Worm (Caenorhabditis elegans): Measurements from ENCODE around the gene lin-32.

DNA sequence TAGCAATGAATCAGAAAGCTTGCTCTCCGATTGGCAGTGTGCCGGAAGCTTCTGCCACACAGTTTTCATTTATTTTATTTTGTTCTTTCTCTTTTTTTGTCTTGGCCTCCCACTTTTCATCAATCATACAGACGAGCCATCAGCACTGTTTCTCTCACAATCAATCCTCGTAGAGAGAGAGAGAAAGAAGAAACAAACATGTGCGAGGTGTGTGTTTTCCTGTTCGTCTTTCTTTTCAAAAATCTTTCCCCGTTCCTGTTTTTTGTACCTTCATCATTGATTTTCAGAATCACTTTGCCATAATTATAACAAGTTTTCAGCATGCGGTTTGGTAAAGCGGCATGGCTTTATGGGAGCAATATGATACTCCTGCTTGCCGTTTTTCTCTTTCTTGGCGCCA, 30.8 kb downstream of the lin-32 start, which contains the start of gene T24C12.1:
- TF ChIP-seq ceh-9 (tag; optimal IDR thresholded peaks at IDR 0.05) (no peak), unc-62 (GFP tag; optimal IDR thresholded peaks at IDR 0.05) (no peak), fkh-10 (GFP tag; optimal IDR thresholded peaks at IDR 0.05) (no peak), nhr-77 (tag; optimal IDR thresholded peaks at IDR 0.05) (no peak), elt-1 (tag; optimal IDR thresholded peaks at IDR 0.05) (no peak), nhr-11 (tag; optimal IDR thresholded peaks at IDR 0.05) (no peak), nhr-76 (tag; optimal IDR thresholded peaks at IDR 0.05) (no peak), pqm-1 (tag; optimal IDR thresholded peaks at IDR 0.05) (no peak), elt-2 (tag; optimal IDR thresholded peaks at IDR 0.05) (no peak), unc-39 (tag; optimal IDR thresholded peaks at IDR 0.05) (no peak), tbx-2 (tag; optimal IDR thresholded peaks at IDR 0.05) (no peak), ztf-11 (tag; optimal IDR thresholded peaks at IDR 0.05) (no peak), ama-1 (optimal IDR thresholded peaks at IDR 0.05) (no peak)

All from whole organism, L3 larva.